Worm (Caenorhabditis elegans): Measurements from ENCODE around the gene chil-27.

The chil-27 gene

ce11 chrII:9528480-9528879, 50.8 kb downstream of the chil-27 start, which contains the start of gene sra-2:
Gene sra-2 (plus strand): TSS chrII:9528780.
- TF ChIP-seq sem-4 (tag; optimal IDR thresholded peaks at IDR 0.05) = no peak
- no peak for TF ChIP-seq mbf-1 (tag; optimal IDR thresholded peaks at IDR 0.05)
- TF ChIP-seq alr-1 (tag; optimal IDR thresholded peaks at IDR 0.05) = no peak
- no peak for TF ChIP-seq snpc-4 (tag; optimal IDR thresholded peaks at IDR 0.05)
- TF ChIP-seq mab-5 (tag; optimal IDR thresholded peaks at IDR 0.05) = no peak
- no peak for TF ChIP-seq nhr-12 (tag; optimal IDR thresholded peaks at IDR 0.05)
- no peak for TF ChIP-seq unc-55 (GFP tag; optimal IDR thresholded peaks at IDR 0.05)
- no peak for TF ChIP-seq sma-9 (GFP tag; optimal IDR thresholded peaks at IDR 0.05)
- TF ChIP-seq sma-9 (tag; optimal IDR thresholded peaks at IDR 0.05) = no peak
- no peak for TF ChIP-seq ama-1 (optimal IDR thresholded peaks at IDR 0.05)
- no peak for TF ChIP-seq blmp-1 (tag; optimal IDR thresholded peaks at IDR 0.05; ENCODE audit: insufficient read depth)

Measured in whole organism, L2 larva.